Worm (Caenorhabditis elegans): Measurements from ENCODE around the gene F40G12.2.

F40G12.2 gene

DNA sequence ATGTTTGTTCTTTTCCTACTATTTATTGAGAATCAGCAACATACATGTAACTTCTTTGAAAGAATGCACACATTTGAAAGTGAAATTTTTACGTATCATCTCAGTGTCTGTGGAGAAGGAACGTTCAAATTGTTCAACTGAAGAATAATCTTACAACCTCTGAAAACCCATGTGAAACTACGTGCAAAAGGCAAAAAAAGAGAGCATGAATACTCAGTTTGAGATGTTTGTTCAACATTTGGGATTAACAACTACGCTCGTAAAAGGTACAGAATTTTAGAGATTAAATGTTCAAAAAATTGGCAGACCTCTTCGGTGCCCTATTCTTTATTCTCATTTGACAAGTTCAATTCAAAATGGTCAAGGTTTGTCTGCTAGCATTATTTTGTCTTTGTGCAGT, 8.7 kb downstream of the F40G12.2 start, which contains the start of gene K02E11.5:
Gene K02E11.5, plus strand, starts transcription at position 301 of the 400 bp plus-strand sequence.
- TF ChIP-seq ztf-11 (tag; optimal IDR thresholded peaks at IDR 0.05) (no peak), nhr-12 (tag; optimal IDR thresholded peaks at IDR 0.05) (no peak), ces-1 (GFP tag; optimal IDR thresholded peaks at IDR 0.05) (no peak), lsy-2 (tag; optimal IDR thresholded peaks at IDR 0.05) (no peak), bed-3 (GFP tag; optimal IDR thresholded peaks at IDR 0.05) (no peak), ceh-39 (tag; optimal IDR thresholded peaks at IDR 0.05) (no peak), elt-1 (tag; optimal IDR thresholded peaks at IDR 0.05; ENCODE audit: borderline replicate concordance, insufficient read depth) (no peak), nhr-28 (tag; optimal IDR thresholded peaks at IDR 0.05) (no peak)

DNA sequence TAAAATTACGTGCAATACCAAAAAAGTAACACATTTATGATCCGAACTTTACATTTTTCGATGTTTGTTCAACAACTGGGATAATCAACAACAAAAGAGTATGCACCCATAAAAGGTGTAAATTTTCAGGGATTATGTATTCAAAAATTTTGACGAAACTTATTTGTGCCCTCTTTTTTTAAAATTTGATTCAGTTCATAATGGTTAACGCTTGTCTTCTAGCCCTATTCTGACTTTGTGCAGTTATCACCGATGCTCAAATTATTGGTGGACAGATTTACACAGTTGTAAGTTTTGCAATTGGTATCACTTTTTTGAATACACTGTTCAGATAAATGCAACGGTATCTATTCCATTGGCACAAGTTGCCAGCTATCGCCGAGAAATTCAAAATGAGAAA, 12.1 kb downstream of the F40G12.2 start, which contains the start of gene K02E11.6:
Gene K02E11.6, plus strand, starts transcription at position 149 of the 400 bp plus-strand sequence.
- no peak for TF ChIP-seq M03D4.4 (tag; optimal IDR thresholded peaks at IDR 0.05)
- no peak for TF ChIP-seq bed-3 (GFP tag; optimal IDR thresholded peaks at IDR 0.05)
- TF ChIP-seq elt-3 (tag; optimal IDR thresholded peaks at IDR 0.05) = no peak
- no peak for TF ChIP-seq sptf-1 (tag; optimal IDR thresholded peaks at IDR 0.05)
- no peak for TF ChIP-seq ceh-43 (GFP tag; optimal IDR thresholded peaks at IDR 0.05)
- TF ChIP-seq ceh-39 (tag; optimal IDR thresholded peaks at IDR 0.05) = no peak
- TF ChIP-seq nhr-76 (tag; optimal IDR thresholded peaks at IDR 0.05) = no peak
- TF ChIP-seq flh-1 (GFP tag; optimal IDR thresholded peaks at IDR 0.05) = no peak
- no peak for TF ChIP-seq nhr-237 (tag; optimal IDR thresholded peaks at IDR 0.05)
- TF ChIP-seq mab-5 (tag; optimal IDR thresholded peaks at IDR 0.05) = no peak
- TF ChIP-seq lin-13 (tag; optimal IDR thresholded peaks at IDR 0.05) = no peak
- no peak for TF ChIP-seq mls-2 (tag; optimal IDR thresholded peaks at IDR 0.05)
- no peak for TF ChIP-seq ces-1 (GFP tag; optimal IDR thresholded peaks at IDR 0.05)
- no peak for TF ChIP-seq nhr-2 (tag; optimal IDR thresholded peaks at IDR 0.05)
- TF ChIP-seq unc-120 (tag; optimal IDR thresholded peaks at IDR 0.05; ENCODE audit: poor library complexity, severe bottlenecking) = no peak
- TF ChIP-seq ztf-11 (tag; optimal IDR thresholded peaks at IDR 0.05) = no peak
- no peak for TF ChIP-seq sem-2 (GFP tag; optimal IDR thresholded peaks at IDR 0.05)
- no peak for TF ChIP-seq elt-1 (tag; optimal IDR thresholded peaks at IDR 0.05; ENCODE audit: borderline replicate concordance, insufficient read depth)
- TF ChIP-seq blmp-1 (tag; optimal IDR thresholded peaks at IDR 0.05) = no peak
- no peak for TF ChIP-seq lsy-2 (tag; optimal IDR thresholded peaks at IDR 0.05)

DNA sequence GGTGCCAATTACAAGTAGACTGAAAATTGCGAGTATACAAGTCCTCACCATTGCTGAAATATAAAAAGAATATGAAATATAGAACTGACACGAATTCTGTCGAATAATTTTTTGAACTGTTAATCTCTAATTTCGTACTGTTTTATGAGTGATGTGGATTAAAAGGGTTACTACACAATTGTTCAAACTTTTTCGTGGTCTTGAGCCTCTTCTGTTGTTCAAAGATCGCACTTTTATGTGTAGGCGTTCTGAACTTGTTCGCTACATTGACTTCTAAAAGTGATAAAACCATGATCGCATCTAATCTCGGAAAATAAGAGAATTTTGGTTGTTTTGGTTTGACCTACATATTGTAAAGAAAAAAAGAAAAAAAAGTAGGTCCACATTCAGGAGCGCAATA, 12.7 kb downstream of the F40G12.2 start, which contains the start of gene K02E11.4:
Gene K02E11.4, minus strand, starts transcription at position 101 of the 400 bp plus-strand sequence.
- TF ChIP-seq sptf-1 (tag; optimal IDR thresholded peaks at IDR 0.05) = no peak
- no peak for TF ChIP-seq ceh-43 (GFP tag; optimal IDR thresholded peaks at IDR 0.05)
- no peak for TF ChIP-seq blmp-1 (tag; optimal IDR thresholded peaks at IDR 0.05)
- TF ChIP-seq lin-13 (tag; optimal IDR thresholded peaks at IDR 0.05) = no peak
- TF ChIP-seq nhr-2 (tag; optimal IDR thresholded peaks at IDR 0.05) = no peak
- TF ChIP-seq ceh-83 (GFP tag; optimal IDR thresholded peaks at IDR 0.05) = no peak
- no peak for TF ChIP-seq ztf-11 (tag; optimal IDR thresholded peaks at IDR 0.05)
- TF ChIP-seq mab-5 (tag; optimal IDR thresholded peaks at IDR 0.05) = no peak
- no peak for TF ChIP-seq flh-1 (GFP tag; optimal IDR thresholded peaks at IDR 0.05)
- no peak for TF ChIP-seq M03D4.4 (tag; optimal IDR thresholded peaks at IDR 0.05)
- TF ChIP-seq mep-1 (tag; optimal IDR thresholded peaks at IDR 0.05) = no peak

DNA sequence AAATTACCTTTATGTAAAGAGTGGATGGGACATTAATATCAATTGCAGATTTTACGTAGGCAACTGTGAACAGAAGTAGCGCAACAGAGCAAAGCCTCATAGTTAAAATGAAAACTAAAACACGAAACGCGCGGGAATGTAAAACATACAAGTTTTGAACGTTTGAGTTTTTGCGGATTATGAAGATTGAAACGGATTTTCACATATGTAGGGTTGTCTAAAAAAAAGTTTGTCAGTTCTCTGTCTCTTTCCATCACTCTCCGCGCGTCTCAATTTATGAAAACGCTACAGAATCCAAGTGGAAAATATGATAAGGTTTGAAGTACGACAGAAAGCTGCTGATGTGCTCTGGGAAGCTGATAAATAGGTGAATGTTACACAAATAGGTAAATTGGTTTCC, 14.0 kb downstream of the F40G12.2 start, which contains the start of gene K02E11.3:
Gene K02E11.3, minus strand, starts transcription at position 101 of the 400 bp plus-strand sequence.
- TF ChIP-seq nhr-2 (tag; optimal IDR thresholded peaks at IDR 0.05) (no peak), ceh-83 (GFP tag; optimal IDR thresholded peaks at IDR 0.05) (no peak), blmp-1 (tag; optimal IDR thresholded peaks at IDR 0.05) (no peak), cnd-1 (tag; optimal IDR thresholded peaks at IDR 0.05) (no peak), elt-1 (tag; optimal IDR thresholded peaks at IDR 0.05; ENCODE audit: borderline replicate concordance, insufficient read depth) (no peak), elt-3 (tag; optimal IDR thresholded peaks at IDR 0.05) (no peak), flh-1 (GFP tag; optimal IDR thresholded peaks at IDR 0.05) (no peak), nhr-76 (tag; optimal IDR thresholded peaks at IDR 0.05) (no peak), lin-13 (tag; optimal IDR thresholded peaks at IDR 0.05) (no peak)

DNA sequence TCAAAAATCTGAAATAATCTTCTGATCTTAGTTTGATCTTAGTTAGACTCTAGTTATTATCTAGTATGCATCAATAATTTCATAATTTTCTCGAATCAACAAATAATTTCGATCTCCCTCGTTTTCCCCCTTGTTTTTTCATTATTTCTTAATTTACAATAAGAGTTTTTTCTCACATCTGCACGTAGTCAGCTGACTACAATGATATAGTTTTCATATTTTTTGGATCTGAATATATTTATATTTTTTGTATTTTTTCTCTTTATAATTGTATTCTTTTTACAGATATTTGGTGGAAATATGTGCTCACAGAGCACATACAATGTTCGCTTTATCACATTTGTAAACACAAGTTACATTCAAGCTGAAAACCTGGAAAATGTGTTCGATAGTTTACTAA, 16.8 kb downstream of the F40G12.2 start, which contains the start of gene sre-7:
Gene sre-7, plus strand, starts transcription at position 301 of the 400 bp plus-strand sequence.
- TF ChIP-seq lin-13 (tag; optimal IDR thresholded peaks at IDR 0.05) = no peak
- TF ChIP-seq elt-1 (tag; optimal IDR thresholded peaks at IDR 0.05; ENCODE audit: borderline replicate concordance, insufficient read depth) = no peak
- no peak for TF ChIP-seq zip-8 (tag; optimal IDR thresholded peaks at IDR 0.05)
- no peak for TF ChIP-seq ceh-39 (tag; optimal IDR thresholded peaks at IDR 0.05)
- TF ChIP-seq cnd-1 (tag; optimal IDR thresholded peaks at IDR 0.05) = no peak
- TF ChIP-seq sptf-1 (tag; optimal IDR thresholded peaks at IDR 0.05) = no peak
- no peak for TF ChIP-seq nhr-12 (tag; optimal IDR thresholded peaks at IDR 0.05)
- no peak for TF ChIP-seq M03D4.4 (tag; optimal IDR thresholded peaks at IDR 0.05)
- no peak for TF ChIP-seq pha-4 (tag; optimal IDR thresholded peaks at IDR 0.05)
- no peak for TF ChIP-seq mls-2 (tag; optimal IDR thresholded peaks at IDR 0.05)
- TF ChIP-seq lin-32 (GFP tag; optimal IDR thresholded peaks at IDR 0.05) = no peak
- TF ChIP-seq nhr-28 (tag; optimal IDR thresholded peaks at IDR 0.05) = no peak
- TF ChIP-seq blmp-1 (tag; optimal IDR thresholded peaks at IDR 0.05) = no peak
